Worm (Caenorhabditis elegans): ENCODE data around the gene R11H6.5.

R11H6.5 gene

ce11 chrV:14638075-14638474, 26.1 kb upstream of the R11H6.5 start:
- TF ChIP-seq dao-5 (tag; optimal IDR thresholded peaks at IDR 0.05): no peak
- TF ChIP-seq W03F9.2 (tag; optimal IDR thresholded peaks at IDR 0.05): no peak
- no peak for TF ChIP-seq him-1 (tag; optimal IDR thresholded peaks at IDR 0.05)

DNA sequence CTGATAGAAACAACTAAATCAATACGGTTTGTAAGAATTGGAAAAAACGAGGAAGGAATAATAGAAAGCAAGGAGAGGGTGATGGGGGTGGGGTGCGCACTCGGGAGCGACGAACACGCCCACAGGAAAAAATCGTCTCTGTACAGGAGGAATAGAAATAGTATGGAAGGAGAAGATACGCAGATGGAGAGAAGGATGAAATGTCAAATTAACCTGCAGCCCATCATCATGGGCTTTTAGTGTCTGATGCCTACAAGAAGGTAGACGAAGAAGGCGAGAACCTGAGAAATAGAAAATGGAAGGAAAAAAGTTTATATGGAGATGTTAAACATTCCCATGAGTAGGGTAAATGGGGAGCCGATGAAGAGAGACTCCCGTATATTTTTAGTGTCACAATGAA, 23.1 kb upstream of the R11H6.5 start, which contains the start of gene F43D2.6:
Gene F43D2.6 (minus strand): TSS at position 62 of the 400 bp plus-strand sequence.
- TF ChIP-seq dao-5 (tag; optimal IDR thresholded peaks at IDR 0.05) (no peak), him-1 (tag; optimal IDR thresholded peaks at IDR 0.05) (no peak), W03F9.2 (tag; optimal IDR thresholded peaks at IDR 0.05) (no peak)

- TF ChIP-seq dao-5 (tag; optimal IDR thresholded peaks at IDR 0.05) (no peak), him-1 (tag; optimal IDR thresholded peaks at IDR 0.05) (no peak), W03F9.2 (tag; optimal IDR thresholded peaks at IDR 0.05) (no peak)
These were observed 21.3 kb upstream of the R11H6.5 start for ce11 chrV:14633319-14633718.

- no peak for TF ChIP-seq W03F9.2 (tag; optimal IDR thresholded peaks at IDR 0.05)
- TF ChIP-seq him-1 (tag; optimal IDR thresholded peaks at IDR 0.05): no peak
- no peak for TF ChIP-seq dao-5 (tag; optimal IDR thresholded peaks at IDR 0.05)
These were observed 19.6 kb upstream of the R11H6.5 start, which contains the start of gene F43D2.3 for ce11 chrV:14631588-14631987. TSS of gene F43D2.3 (plus strand) at chrV:14631888.

ce11 chrV:14625662-14626061, 13.6 kb upstream of the R11H6.5 start:
- TF ChIP-seq dao-5 (tag; optimal IDR thresholded peaks at IDR 0.05) (no peak), W03F9.2 (tag; optimal IDR thresholded peaks at IDR 0.05) (no peak), him-1 (tag; optimal IDR thresholded peaks at IDR 0.05) (no peak)

- TF ChIP-seq him-1 (tag; optimal IDR thresholded peaks at IDR 0.05) (no peak), dao-5 (tag; optimal IDR thresholded peaks at IDR 0.05) (no peak), W03F9.2 (tag; optimal IDR thresholded peaks at IDR 0.05) (no peak)
These were observed 8.8 kb upstream of the R11H6.5 start, which contains the start of gene hot-1 for ce11 chrV:14620835-14621234. TSS of gene hot-1 (plus strand) at chrV:14621135.

DNA sequence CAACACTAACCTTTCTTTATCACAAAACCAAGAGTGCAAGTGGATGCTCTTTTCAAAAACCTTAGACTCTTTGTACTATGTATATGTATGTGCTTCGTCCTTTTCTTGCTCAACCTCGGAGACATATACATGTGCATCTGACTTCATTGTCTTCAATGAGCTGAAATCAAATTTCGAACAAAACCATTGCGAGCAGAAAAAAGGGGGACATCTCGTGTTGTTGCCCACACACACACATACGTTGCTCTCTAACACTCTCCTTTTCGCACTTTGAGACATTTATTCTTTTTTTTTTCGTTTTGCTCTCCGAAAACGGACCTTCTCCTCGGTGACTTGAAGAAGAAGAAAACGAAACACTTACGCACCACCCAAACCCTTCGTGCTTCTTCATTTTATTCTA, 8.3 kb upstream of the R11H6.5 start:
- no peak for TF ChIP-seq W03F9.2 (tag; optimal IDR thresholded peaks at IDR 0.05)
- no peak for TF ChIP-seq dao-5 (tag; optimal IDR thresholded peaks at IDR 0.05)
- no peak for TF ChIP-seq him-1 (tag; optimal IDR thresholded peaks at IDR 0.05)

ce11 chrV:14617711-14618110, 5.7 kb upstream of the R11H6.5 start:
- TF ChIP-seq dao-5 (tag; optimal IDR thresholded peaks at IDR 0.05) (no peak), him-1 (tag; optimal IDR thresholded peaks at IDR 0.05) (no peak), W03F9.2 (tag; optimal IDR thresholded peaks at IDR 0.05) (no peak)

- no peak for TF ChIP-seq him-1 (tag; optimal IDR thresholded peaks at IDR 0.05)
- no peak for TF ChIP-seq dao-5 (tag; optimal IDR thresholded peaks at IDR 0.05)
- no peak for TF ChIP-seq W03F9.2 (tag; optimal IDR thresholded peaks at IDR 0.05)
These were observed 3.6 kb upstream of the R11H6.5 start for ce11 chrV:14615671-14616070.

DNA sequence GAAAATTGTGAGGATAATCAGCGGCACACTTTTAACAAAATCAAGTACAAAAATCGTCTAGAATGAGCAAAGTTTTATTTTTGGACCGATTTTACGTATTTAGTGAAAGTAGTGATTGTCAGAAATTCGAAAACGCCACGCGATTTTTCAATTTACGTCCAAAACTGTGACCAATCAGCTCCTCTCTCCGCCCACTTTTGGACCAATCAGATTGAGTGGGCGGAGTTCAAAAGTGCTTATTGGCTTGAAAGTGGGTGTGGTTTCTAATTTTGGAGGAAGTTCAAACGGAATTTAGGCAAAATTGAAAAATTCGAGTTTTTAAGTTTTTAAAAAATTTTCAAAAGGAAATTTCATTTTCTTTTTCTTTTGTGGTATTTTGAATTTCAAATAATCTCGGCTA, 2.4 kb upstream of the R11H6.5 start:
- TF ChIP-seq dao-5 (tag; optimal IDR thresholded peaks at IDR 0.05) (no peak), him-1 (tag; optimal IDR thresholded peaks at IDR 0.05) (no peak), W03F9.2 (tag; optimal IDR thresholded peaks at IDR 0.05) (no peak)

- TF ChIP-seq dao-5 (tag; optimal IDR thresholded peaks at IDR 0.05) (no peak), W03F9.2 (tag; optimal IDR thresholded peaks at IDR 0.05) (no peak), him-1 (tag; optimal IDR thresholded peaks at IDR 0.05) (no peak)
These were observed 1.2 kb downstream of the R11H6.5 start for ce11 chrV:14610781-14611180.

DNA sequence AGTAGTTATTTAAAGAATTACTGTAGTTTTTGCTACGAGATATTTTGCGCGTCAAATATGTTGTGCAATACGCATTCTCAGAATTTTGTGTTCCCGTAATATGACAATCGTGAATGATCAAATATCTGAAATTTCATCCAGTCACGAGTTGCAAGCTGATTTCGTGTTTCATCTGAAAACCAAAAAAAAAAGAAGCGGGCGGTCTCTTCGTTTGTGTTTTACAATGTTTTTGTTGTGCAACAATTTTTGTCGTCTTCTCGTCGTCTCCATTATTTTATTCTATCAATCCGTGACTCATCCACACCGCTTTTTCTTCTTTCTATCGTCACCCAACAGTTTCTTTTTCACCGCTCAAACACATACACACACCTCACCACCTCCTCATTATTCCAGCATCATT, 2.4 kb downstream of the R11H6.5 start, which contains the start of gene R11H6.4:
Gene R11H6.4 (plus strand): TSS at position 301 of the 400 bp plus-strand sequence.
- TF ChIP-seq W03F9.2 (tag; optimal IDR thresholded peaks at IDR 0.05) (no peak), dao-5 (tag; optimal IDR thresholded peaks at IDR 0.05) (no peak), him-1 (tag; optimal IDR thresholded peaks at IDR 0.05) (no peak)

DNA sequence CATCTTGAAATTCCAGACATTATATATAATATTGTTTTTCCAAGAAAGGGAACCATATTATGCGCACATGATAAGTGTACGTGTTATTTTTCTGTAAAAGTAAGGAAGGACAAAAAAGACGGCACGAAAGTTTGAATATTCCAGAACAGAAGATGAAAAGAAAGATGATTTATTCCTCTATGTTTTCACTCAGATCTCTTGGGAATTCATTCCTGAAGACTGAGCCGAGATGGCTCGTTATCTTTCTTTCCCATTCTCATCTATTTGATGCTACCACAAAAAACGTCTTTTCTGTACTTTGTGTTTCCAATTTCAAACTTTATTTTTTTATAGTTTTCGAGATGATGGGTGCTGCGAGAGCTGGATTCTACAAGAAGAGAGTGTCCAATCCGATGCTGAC, 8.3 kb downstream of the R11H6.5 start:
- TF ChIP-seq dao-5 (tag; optimal IDR thresholded peaks at IDR 0.05): no peak
- no peak for TF ChIP-seq him-1 (tag; optimal IDR thresholded peaks at IDR 0.05)
- no peak for TF ChIP-seq W03F9.2 (tag; optimal IDR thresholded peaks at IDR 0.05)

ce11 chrV:14599972-14600371, 12.1 kb downstream of the R11H6.5 start, which contains the start of gene glb-22:
TSS of gene glb-22 (plus strand) at chrV:14600272.
- no peak for TF ChIP-seq dao-5 (tag; optimal IDR thresholded peaks at IDR 0.05)
- no peak for TF ChIP-seq him-1 (tag; optimal IDR thresholded peaks at IDR 0.05)

ce11 chrV:14597681-14598184, 14.3 kb downstream of the R11H6.5 start, which contains the start of gene R11H6.2:
TSS of gene R11H6.2 (plus strand) at chrV:14598006.
- no peak for TF ChIP-seq W03F9.2 (tag; optimal IDR thresholded peaks at IDR 0.05)
- no peak for TF ChIP-seq him-1 (tag; optimal IDR thresholded peaks at IDR 0.05)
- TF ChIP-seq dao-5 (tag; optimal IDR thresholded peaks at IDR 0.05): no peak

Measured in whole organism, L4/young adult.